Worm (Caenorhabditis elegans): Measurements from ENCODE around the gene mksr-2.
A peak's percentile ranks its signal among the peaks of the same experiment; 100 is the strongest.

DNA sequence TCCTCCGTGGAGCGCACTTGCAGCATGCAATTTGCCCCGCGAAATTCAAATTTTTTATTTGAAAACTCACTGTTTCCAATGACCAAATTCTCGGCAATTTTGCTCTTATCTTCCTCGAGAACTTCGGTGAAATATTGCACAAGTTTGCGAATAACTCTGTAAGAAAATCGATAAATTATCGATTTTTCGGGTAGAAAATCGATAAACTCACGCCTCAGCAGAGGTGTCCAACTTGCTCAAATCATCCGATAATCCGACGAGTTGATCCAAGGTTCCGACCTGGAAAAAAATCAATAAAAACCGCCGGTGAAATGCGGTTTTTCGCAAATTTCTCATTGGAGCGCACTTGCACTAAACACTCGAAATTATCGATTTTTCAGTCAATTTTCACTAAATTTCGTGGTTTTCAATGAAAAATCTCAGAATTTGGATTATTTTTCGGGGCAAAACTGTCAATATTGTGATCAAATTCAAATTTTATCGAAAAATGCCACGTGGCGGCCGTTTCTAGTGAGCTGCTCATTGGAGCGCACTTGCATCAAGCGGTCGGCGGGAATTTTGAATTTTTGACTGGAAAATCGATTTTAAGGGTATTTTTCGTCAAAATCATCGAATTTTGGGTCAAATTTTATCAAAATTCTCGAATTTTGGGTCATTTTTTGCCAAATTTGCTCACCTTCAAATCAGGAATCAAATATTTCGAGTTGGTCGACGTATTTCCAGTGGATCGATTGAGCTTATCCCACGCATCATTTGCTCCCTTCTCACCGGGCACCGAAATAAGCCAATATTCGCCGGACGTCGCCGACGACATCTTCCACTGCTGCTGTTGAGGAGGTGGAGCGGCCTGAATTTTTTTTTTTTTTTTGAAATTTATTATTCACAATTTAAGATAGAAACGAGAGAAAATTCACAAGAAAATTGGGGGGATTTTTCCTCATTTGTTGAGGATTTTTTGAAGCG, 7.7 kb upstream of the mksr-2 start, which contains the start of gene vha-11:
- no peak for TF ChIP-seq ceh-82 (tag; optimal IDR thresholded peaks at IDR 0.05)
- no peak for TF ChIP-seq lin-13 (GFP tag; optimal IDR thresholded peaks at IDR 0.05)
- TF ChIP-seq mab-5 (tag; optimal IDR thresholded peaks at IDR 0.05) = no peak
- TF ChIP-seq nhr-23 (tag; optimal IDR thresholded peaks at IDR 0.05) = no peak
- TF ChIP-seq unc-55 (GFP tag; optimal IDR thresholded peaks at IDR 0.05) = peak; percentile 4
- no peak for TF ChIP-seq sma-3 (GFP tag; optimal IDR thresholded peaks at IDR 0.05)
- no peak for TF ChIP-seq mbf-1 (tag; optimal IDR thresholded peaks at IDR 0.05)
- TF ChIP-seq R02D3.7 (tag; optimal IDR thresholded peaks at IDR 0.05) = no peak
- TF ChIP-seq ztf-11 (tag; optimal IDR thresholded peaks at IDR 0.05) = no peak
- TF ChIP-seq elt-3 (tag; optimal IDR thresholded peaks at IDR 0.05) = no peak
- TF ChIP-seq fos-1 (tag; optimal IDR thresholded peaks at IDR 0.05) = no peak
- TF ChIP-seq egl-27 (tag; optimal IDR thresholded peaks at IDR 0.05) = no peak
- TF ChIP-seq skn-1 (tag; optimal IDR thresholded peaks at IDR 0.05) = no peak
